Worm (Caenorhabditis elegans): Measurements from ENCODE around the gene glb-10.
A peak's percentile ranks its signal among the peaks of the same experiment; 100 is the strongest.

DNA sequence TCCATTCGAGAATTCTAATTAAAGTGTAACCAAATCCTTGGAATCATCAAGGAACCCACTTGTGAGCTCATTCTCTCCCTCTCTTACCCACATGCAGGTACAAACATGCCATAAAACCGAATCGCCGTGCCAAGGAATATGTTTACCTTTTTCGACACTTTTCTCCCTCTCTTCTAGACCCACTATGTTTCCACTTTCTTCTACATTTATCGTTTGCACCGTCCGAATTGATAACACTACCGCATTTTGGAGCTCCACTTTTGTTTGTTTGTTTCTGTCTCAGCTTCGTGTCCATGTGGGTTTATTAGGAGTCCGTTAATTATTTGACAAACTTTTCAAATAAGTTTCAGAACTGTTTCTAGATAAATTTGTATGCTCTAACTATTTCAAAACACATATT, 27.2 kb downstream of the glb-10 start:
- TF ChIP-seq mes-2 (tag; optimal IDR thresholded peaks at IDR 0.05; ENCODE audit: poor library complexity, severe bottlenecking) (no peak), nhr-25 (tag; optimal IDR thresholded peaks at IDR 0.05; ENCODE audit: borderline replicate concordance, insufficient read depth) (no peak), zag-1 (tag; optimal IDR thresholded peaks at IDR 0.05) (no peak), rbr-2 (tag; optimal IDR thresholded peaks at IDR 0.05) (no peak), ztf-11 (tag; optimal IDR thresholded peaks at IDR 0.05) (no peak), pqm-1 (tag; optimal IDR thresholded peaks at IDR 0.05) (peak; percentile 59), fkh-10 (GFP tag; optimal IDR thresholded peaks at IDR 0.05) (no peak), mep-1 (tag; optimal IDR thresholded peaks at IDR 0.05) (no peak), unc-39 (tag; optimal IDR thresholded peaks at IDR 0.05) (no peak), dpl-1 (GFP tag; optimal IDR thresholded peaks at IDR 0.05) (no peak), ztf-7 (tag; optimal IDR thresholded peaks at IDR 0.05) (no peak), lsy-2 (tag; optimal IDR thresholded peaks at IDR 0.05) (no peak), F49E8.2 (tag; optimal IDR thresholded peaks at IDR 0.05; ENCODE audit: borderline replicate concordance) (no peak), egl-27 (tag; optimal IDR thresholded peaks at IDR 0.05) (no peak)
